Worm (Caenorhabditis elegans) whole organism, L1 larva: Measurements from ENCODE around the gene F53B7.7.

Experiments
- C16A3.4 ChIP-seq: fragments of 150-350 bp; optimal IDR thresholded peaks from 2 replicates; lab custom pipeline; 2014; ENCODE audit warnings: missing biosample characterization, missing genetic modification characterization
- F16B12.6 ChIP-seq: fragments of 150-350 bp; optimal IDR thresholded peaks from 2 replicates; lab custom pipeline; 2014; ENCODE audit warnings: missing biosample characterization, missing genetic modification characterization
- Y116A8C.19 ChIP-seq: sonication (generic microtip); optimal IDR thresholded peaks from 2 replicates; lab custom pipeline; 2016; ENCODE audit warnings: missing compliant biosample characterization, missing genetic modification characterization, borderline replicate concordance
- aha-1 ChIP-seq: fragments of 150-350 bp; optimal IDR thresholded peaks from 2 replicates; lab custom pipeline; 2014; ENCODE audit warnings: missing biosample characterization, missing genetic modification characterization
- ceh-82 ChIP-seq, 3 experiments: fragments of 150-350 bp in 1 of 3; sonication (generic microtip) in 2 of 3; optimal IDR thresholded peaks; 2 replicates each; lab custom pipeline; 2014 to 2017; ENCODE audit warnings: missing biosample characterization in 3 of 3, missing genetic modification characterization in 3 of 3
- ceh-88 ChIP-seq: fragments of 200-800 bp; sonication (Bioruptor generic); IDR thresholded peaks from 2 replicates; pipeline ENCODE4 v1.3.6; 2022; ENCODE audit warnings: missing genetic modification characterization, missing compliant biosample characterization
- ceh-90 ChIP-seq: sonication (generic microtip); optimal IDR thresholded peaks from 2 replicates; lab custom pipeline; 2016; ENCODE audit warnings: missing genetic modification characterization, missing compliant biosample characterization
- dpl-1 ChIP-seq, 3 experiments: fragments of 150-350 bp in 2 of 3; sonication (generic microtip) in 1 of 3; optimal IDR thresholded peaks; 2 replicates each; lab custom pipeline; 2014 to 2017; ENCODE audit warnings: missing biosample characterization in 3 of 3, missing genetic modification characterization in 3 of 3, missing genetic modification reagents in 3 of 3
- dsc-1 ChIP-seq: sonication (generic microtip); optimal IDR thresholded peaks from 2 replicates; lab custom pipeline; 2016; ENCODE audit warnings: mild to moderate bottlenecking, missing genetic modification characterization, missing compliant biosample characterization
- egl-13 ChIP-seq: sonication (generic microtip); optimal IDR thresholded peaks from 2 replicates; lab custom pipeline; 2016; ENCODE audit warnings: missing genotype, missing genetic modification reagents, missing genetic modification characterization, missing compliant biosample characterization
- elt-3 ChIP-seq, 6 experiments: fragments of 150-350 bp in 1 of 6; sonication (generic microtip); optimal IDR thresholded peaks; 2 replicates each; lab custom pipeline; 2017 to 2018; ENCODE audit warnings: missing biosample characterization in 6 of 6, missing genetic modification characterization in 6 of 6, inconsistent platforms in 1 of 6
- ets-5 ChIP-seq: fragments of 200-800 bp; sonication (Bioruptor generic); IDR thresholded peaks from 2 replicates; pipeline ENCODE4 v1.3.6; 2022; ENCODE audit warnings: missing genetic modification characterization, missing compliant biosample characterization
- fkh-10 ChIP-seq: sonication (generic microtip); optimal IDR thresholded peaks from 2 replicates; lab custom pipeline; 2017; ENCODE audit warnings: missing biosample characterization, missing genetic modification reagents, missing genetic modification characterization
- fos-1 ChIP-seq: fragments of 150-350 bp; optimal IDR thresholded peaks from 2 replicates; lab custom pipeline; 2014; ENCODE audit warnings: missing biosample characterization, missing genetic modification characterization
- hlh-17 ChIP-seq: fragments of 200-800 bp; sonication (Bioruptor generic); optimal IDR thresholded peaks from 2 replicates; lab custom pipeline; 2018; ENCODE audit warnings: missing genetic modification characterization, mild to moderate bottlenecking, missing compliant biosample characterization, moderate library complexity, borderline replicate concordance
- hpl-2 ChIP-seq: fragments of 150-350 bp; optimal IDR thresholded peaks from 2 replicates; lab custom pipeline; 2014; ENCODE audit warnings: missing biosample characterization, missing genetic modification reagents, missing genetic modification characterization
- isw-1 ChIP-seq: fragments of 200-800 bp; sonication (Bioruptor generic); IDR thresholded peaks from 2 replicates; pipeline ENCODE4 v1.3.6; 2022; ENCODE audit warnings: missing genetic modification characterization, missing compliant biosample characterization
- lin-13 ChIP-seq: fragments of 150-350 bp; optimal IDR thresholded peaks from 2 replicates; lab custom pipeline; 2014; ENCODE audit warnings: missing biosample characterization, missing genetic modification reagents, missing genetic modification characterization
- lin-15B ChIP-seq: fragments of 150-350 bp; sonication (generic microtip); optimal IDR thresholded peaks from 3 replicates; lab custom pipeline; 2014; ENCODE audit warnings: missing biosample characterization, missing genetic modification characterization
- lin-35 ChIP-seq, 2 experiments: fragments of 150-350 bp; optimal IDR thresholded peaks; 2 replicates each; lab custom pipeline; 2014; ENCODE audit warnings: missing biosample characterization in 2 of 2, missing genetic modification characterization in 2 of 2, missing genetic modification reagents in 2 of 2
- lsy-2 ChIP-seq, 2 experiments: fragments of 150-350 bp; optimal IDR thresholded peaks; 2 replicates each; lab custom pipeline; 2014; ENCODE audit warnings: missing biosample characterization in 2 of 2, missing genetic modification characterization in 2 of 2
- mab-9 ChIP-seq: fragments of 200-800 bp; sonication (Bioruptor generic); IDR thresholded peaks from 2 replicates; pipeline ENCODE4 v1.3.6; 2022; ENCODE audit warnings: missing genetic modification reagents, missing genetic modification characterization, missing compliant biosample characterization
- mef-2 ChIP-seq: fragments of 150-350 bp; optimal IDR thresholded peaks from 2 replicates; lab custom pipeline; 2014; ENCODE audit warnings: missing biosample characterization, missing genetic modification characterization
- nhr-12 ChIP-seq: sonication (generic microtip); optimal IDR thresholded peaks from 2 replicates; lab custom pipeline; 2017; ENCODE audit warnings: missing biosample characterization, missing genetic modification characterization
- nhr-19 ChIP-seq: fragments of 200-800 bp; sonication (Bioruptor generic); conservative IDR thresholded peaks from 2 replicates; pipeline ENCODE4 v1.3.6; 2022; ENCODE audit warnings: missing genetic modification characterization, missing compliant biosample characterization
- nhr-47 ChIP-seq: sonication (generic microtip); optimal IDR thresholded peaks from 2 replicates; lab custom pipeline; 2016; ENCODE audit warnings: mild to moderate bottlenecking, missing genetic modification characterization, moderate library complexity, missing compliant biosample characterization
- nhr-71 ChIP-seq: sonication (generic microtip); optimal IDR thresholded peaks from 2 replicates; lab custom pipeline; 2016; ENCODE audit warnings: mild to moderate bottlenecking, missing genetic modification characterization, moderate library complexity, missing compliant biosample characterization
- nhr-85 ChIP-seq: sonication (generic microtip); peaks from one replicate; lab custom pipeline; 2016; ENCODE audit warnings: missing genetic modification characterization, inconsistent platforms, missing compliant biosample characterization
- nhr-90 ChIP-seq: sonication (generic microtip); optimal IDR thresholded peaks from 2 replicates; lab custom pipeline; 2016; ENCODE audit warnings: mild to moderate bottlenecking, missing genetic modification characterization, missing compliant biosample characterization; ENCODE audit not compliant: poor library complexity
- pax-3 ChIP-seq: fragments of 200-800 bp; sonication (Bioruptor generic); optimal IDR thresholded peaks from 2 replicates; lab custom pipeline; 2018; ENCODE audit warnings: mild to moderate bottlenecking, missing genetic modification characterization, moderate library complexity, missing compliant biosample characterization
- pqm-1 ChIP-seq: sonication (generic microtip); optimal IDR thresholded peaks from 3 replicates; lab custom pipeline; 2017; ENCODE audit warnings: missing biosample characterization, missing genetic modification characterization
- rnt-1 ChIP-seq: sonication (generic microtip); optimal IDR thresholded peaks from 2 replicates; lab custom pipeline; 2016; ENCODE audit warnings: mild to moderate bottlenecking, missing genetic modification characterization, moderate library complexity, missing compliant biosample characterization
- skn-1 ChIP-seq: fragments of 150-350 bp; optimal IDR thresholded peaks from 2 replicates; lab custom pipeline; 2014; ENCODE audit warnings: missing biosample characterization, missing genetic modification characterization
- snpc-4 ChIP-seq: fragments of 150-350 bp; optimal IDR thresholded peaks from 2 replicates; lab custom pipeline; 2014; ENCODE audit warnings: missing biosample characterization, missing genetic modification characterization
- snu-23 ChIP-seq: sonication (generic microtip); optimal IDR thresholded peaks from 2 replicates; lab custom pipeline; 2016; ENCODE audit warnings: missing genetic modification characterization, missing compliant biosample characterization
- sox-4 ChIP-seq: sonication (generic microtip); optimal IDR thresholded peaks from 2 replicates; lab custom pipeline; 2016; ENCODE audit warnings: missing genetic modification characterization, missing compliant biosample characterization
- sup-37 ChIP-seq: fragments of 200-800 bp; sonication (Bioruptor generic); optimal IDR thresholded peaks from 2 replicates; lab custom pipeline; 2018; ENCODE audit warnings: mild to moderate bottlenecking, missing genetic modification characterization, missing compliant biosample characterization
- swsn-7 ChIP-seq: sonication (generic microtip); optimal IDR thresholded peaks from 2 replicates; lab custom pipeline; 2016; ENCODE audit warnings: missing genetic modification characterization, missing compliant biosample characterization
- tbx-2 ChIP-seq: sonication (generic microtip); optimal IDR thresholded peaks from 2 replicates; lab custom pipeline; 2016; ENCODE audit warnings: missing genetic modification characterization, missing compliant biosample characterization
- unc-130 ChIP-seq: fragments of 150-350 bp; optimal IDR thresholded peaks from 2 replicates; lab custom pipeline; 2017; ENCODE audit warnings: missing biosample characterization, missing genetic modification characterization, inconsistent platforms
- unc-30 ChIP-seq: sonication (generic microtip); optimal IDR thresholded peaks from 2 replicates; lab custom pipeline; 2017; ENCODE audit warnings: missing biosample characterization, missing genetic modification characterization
- unc-62 ChIP-seq: fragments of 150-350 bp; optimal IDR thresholded peaks from 2 replicates; lab custom pipeline; 2014; ENCODE audit warnings: missing biosample characterization, missing genetic modification reagents, missing genetic modification characterization
- unc-86 ChIP-seq: sonication (generic microtip); optimal IDR thresholded peaks from 2 replicates; lab custom pipeline; 2016; ENCODE audit warnings: missing genetic modification characterization, missing compliant biosample characterization
- unc-98 ChIP-seq: fragments of 200-800 bp; sonication (Bioruptor generic); IDR thresholded peaks from 2 replicates; pipeline ENCODE4 v1.3.6; 2022; ENCODE audit warnings: missing genetic modification characterization, missing compliant biosample characterization
- xbp-1 ChIP-seq: sonication (generic microtip); optimal IDR thresholded peaks from 2 replicates; lab custom pipeline; 2016; ENCODE audit warnings: missing genetic modification characterization, missing compliant biosample characterization
- zag-1 ChIP-seq: fragments of 150-350 bp; optimal IDR thresholded peaks from 2 replicates; lab custom pipeline; 2014; ENCODE audit warnings: missing biosample characterization, missing genetic modification characterization
- zip-4 ChIP-seq: fragments of 200-800 bp; sonication (Bioruptor generic); optimal IDR thresholded peaks from 2 replicates; lab custom pipeline; 2018; ENCODE audit warnings: mild to moderate bottlenecking, missing genetic modification characterization, moderate library complexity, missing compliant biosample characterization

The F53B7.7 gene

ce11 chrV:11029309-11029708 is 30.4 kb downstream of the F53B7.7 start (continued):
- TF ChIP-seq Y116A8C.19 (tag; lab: Kevin White, UChicago) (peak; percentile 56), unc-98 (GFP tag; lab: Robert Waterston, UW) (peak; percentile 46; the same call in 1 of the 2 replicates), snu-23 (GFP tag; lab: Kevin White, UChicago) (peak; percentile 73), sup-37 (GFP tag; lab: Kevin White, UChicago) (peak; percentile 45), nhr-19 (GFP tag; lab: Robert Waterston, UW) (peak; percentile 72), ceh-82 (tag; optimal IDR thresholded peaks at IDR 0.05; lab: Kevin White, UChicago) (peak; percentile 14 to 53 (median 18)), fos-1 (tag; lab: Kevin White, UChicago) (peak; percentile 16), ceh-88 (GFP tag; lab: Robert Waterston, UW) (no peak), elt-3 (tag; optimal IDR thresholded peaks at IDR 0.05; lab: Kevin White, UChicago) (peak in 1 of 6 experiments; percentile 30), nhr-85 (tag; lab: Kevin White, UChicago) (peak; percentile 94), isw-1 (GFP tag; lab: Robert Waterston, UW) (peak; percentile 53), zag-1 (tag; lab: Kevin White, UChicago) (no peak), pax-3 (peak; percentile 80), egl-13 (tag; lab: Kevin White, UChicago) (peak; percentile 66), ceh-90 (tag; lab: Kevin White, UChicago) (peak; percentile 90), snpc-4 (tag; lab: Kevin White, UChicago) (peak; percentile 22), lin-15B (tag; lab: Kevin White, UChicago) (peak; percentile 60), rnt-1 (peak; percentile 96), mab-9 (GFP tag; lab: Robert Waterston, UW) (0 out of 2 replicates have a peak, but pooled peaks have one; percentile 48), skn-1 (tag; lab: Kevin White, UChicago) (peak; percentile 45), unc-130 (tag; lab: Kevin White, UChicago) (peak; percentile 30), hlh-17 (GFP tag; lab: Kevin White, UChicago) (no peak), nhr-90 (tag; lab: Kevin White, UChicago) (peak; percentile 88), unc-62 (no peak), unc-86 (tag; lab: Kevin White, UChicago) (peak; percentile 66), nhr-71 (peak; percentile 83), swsn-7 (tag; lab: Kevin White, UChicago) (peak; percentile 59), tbx-2 (peak; percentile 80), nhr-47 (tag; lab: Kevin White, UChicago) (peak; percentile 86), C16A3.4 (tag; lab: Kevin White, UChicago) (peak; percentile 52), unc-30 (tag; lab: Kevin White, UChicago) (no peak), dsc-1 (tag; lab: Kevin White, UChicago) (peak; percentile 78), dpl-1 (GFP tag; optimal IDR thresholded peaks at IDR 0.05; lab: Kevin White, UChicago) (peak; percentile 90 to 93 (median 93)), sox-4 (tag; lab: Kevin White, UChicago) (peak; percentile 74), F16B12.6 (tag; lab: Kevin White, UChicago) (peak; percentile 12), hpl-2 (GFP tag; lab: Kevin White, UChicago) (no peak), pqm-1 (tag; lab: Kevin White, UChicago) (no peak), mef-2 (no peak), lsy-2 (tag; optimal IDR thresholded peaks at IDR 0.05; lab: Kevin White, UChicago) (peak; percentile 32 to 72), xbp-1 (peak; percentile 80)
- TF ChIP-seq, all 84 proteins: peak for 52

ce11 chrV:11030675-11031074 is 31.8 kb downstream of the F53B7.7 start:
- TF ChIP-seq aha-1 (tag; lab: Kevin White, UChicago) (no peak), lin-13 (no peak), ets-5 (GFP tag; lab: Robert Waterston, UW) (no peak), ceh-90 (tag; lab: Kevin White, UChicago) (no peak), fkh-10 (GFP tag; lab: Kevin White, UChicago) (no peak), nhr-85 (tag; lab: Kevin White, UChicago) (no peak), egl-13 (tag; lab: Kevin White, UChicago) (no peak), dsc-1 (tag; lab: Kevin White, UChicago) (no peak), nhr-12 (no peak), lin-35 (GFP tag; optimal IDR thresholded peaks at IDR 0.05; lab: Kevin White, UChicago) (no peak), zip-4 (GFP tag; lab: Kevin White, UChicago) (no peak), unc-98 (GFP tag; lab: Robert Waterston, UW) (no peak), sox-4 (tag; lab: Kevin White, UChicago) (no peak)
